Worm (Caenorhabditis elegans): ENCODE data around the gene dpy-22.

DNA sequence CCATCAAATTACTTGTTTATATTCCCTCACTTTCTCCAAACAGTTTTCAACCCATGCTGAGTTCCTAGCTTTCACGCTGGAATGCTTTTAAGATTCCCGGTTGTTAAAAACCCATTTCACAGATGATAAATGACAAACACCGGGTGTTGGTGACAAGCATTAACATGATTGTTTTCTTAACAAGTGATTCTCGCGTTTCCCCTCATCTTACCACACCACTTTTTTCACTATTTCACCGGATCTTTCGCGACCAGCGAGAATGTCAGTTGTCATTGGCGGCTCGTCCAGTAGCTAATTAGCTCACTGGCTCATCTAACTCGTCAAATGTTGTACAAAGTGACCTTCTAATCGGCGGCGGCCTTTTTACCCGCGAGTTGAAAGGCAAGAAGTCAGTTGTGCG, 20.0 kb upstream of the dpy-22 start:
- peak; percentile 47 for TF ChIP-seq unc-62 (GFP tag; optimal IDR thresholded peaks at IDR 0.05)
- TF ChIP-seq flh-1 (GFP tag; optimal IDR thresholded peaks at IDR 0.05) = no peak
- no peak for TF ChIP-seq elt-1 (tag; optimal IDR thresholded peaks at IDR 0.05; ENCODE audit: borderline replicate concordance, insufficient read depth)
- TF ChIP-seq mep-1 (tag; optimal IDR thresholded peaks at IDR 0.05) = no peak
- TF ChIP-seq nhr-237 (tag; optimal IDR thresholded peaks at IDR 0.05) = no peak
- no peak for TF ChIP-seq pha-4 (tag; optimal IDR thresholded peaks at IDR 0.05)
- no peak for TF ChIP-seq elt-3 (tag; optimal IDR thresholded peaks at IDR 0.05)
- no peak for TF ChIP-seq unc-39 (tag; optimal IDR thresholded peaks at IDR 0.05)
- no peak for TF ChIP-seq nhr-28 (tag; optimal IDR thresholded peaks at IDR 0.05)
- TF ChIP-seq snpc-4 (tag; optimal IDR thresholded peaks at IDR 0.05) = no peak
- TF ChIP-seq ztf-11 (tag; optimal IDR thresholded peaks at IDR 0.05) = no peak
- no peak for TF ChIP-seq nhr-76 (tag; optimal IDR thresholded peaks at IDR 0.05)
- no peak for TF ChIP-seq nhr-12 (tag; optimal IDR thresholded peaks at IDR 0.05)
- TF ChIP-seq ceh-83 (GFP tag; optimal IDR thresholded peaks at IDR 0.05) = no peak

All from whole organism, mixed stage, embryonic.